Worm (Caenorhabditis elegans): ENCODE data around the gene mbk-1.

Gene mbk-1

DNA sequence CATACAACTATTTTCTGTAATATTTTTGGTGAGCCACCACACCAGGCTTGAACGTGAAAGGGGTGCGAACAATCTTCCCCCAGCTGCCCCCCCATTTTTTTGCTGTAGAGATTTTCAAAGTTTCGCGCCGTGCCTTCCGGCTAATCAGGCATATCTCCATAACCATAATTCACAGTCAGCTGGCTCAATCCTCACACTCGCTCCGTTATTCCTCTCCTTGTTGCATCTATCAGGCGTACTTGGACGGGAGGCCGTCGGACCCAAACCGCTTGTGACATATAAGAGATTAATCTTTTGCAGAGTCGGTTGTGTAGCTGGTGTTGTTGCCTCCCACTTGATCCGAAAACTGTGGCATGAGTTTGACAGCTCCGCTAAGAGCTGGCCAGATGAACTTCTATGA lies 51.1 kb downstream of the mbk-1 start, which contains the start of gene unc-3:
Gene unc-3, plus strand, starts transcription at position 301 of the 400 bp plus-strand sequence.
- TF ChIP-seq unc-3 (GFP tag; conservative IDR thresholded peaks at IDR 0.05): no peak
- no peak for TF ChIP-seq unc-3 (tag; optimal IDR thresholded peaks at IDR 0.05)
- TF ChIP-seq lin-11 (tag; optimal IDR thresholded peaks at IDR 0.05): no peak
- no peak for TF ChIP-seq odd-2 (tag; optimal IDR thresholded peaks at IDR 0.05)
- TF ChIP-seq pag-3 (tag; optimal IDR thresholded peaks at IDR 0.05; ENCODE audit: borderline replicate concordance): no peak
- no peak for TF ChIP-seq nhr-11 (tag; optimal IDR thresholded peaks at IDR 0.05)
- no peak for TF ChIP-seq eyg-1 (tag; optimal IDR thresholded peaks at IDR 0.05)
- no peak for TF ChIP-seq ets-4 (tag; optimal IDR thresholded peaks at IDR 0.05)
- no peak for TF ChIP-seq syd-9 (tag; optimal IDR thresholded peaks at IDR 0.05)
- no peak for TF ChIP-seq pax-1 (tag; optimal IDR thresholded peaks at IDR 0.05)
- TF ChIP-seq madf-2 (tag; optimal IDR thresholded peaks at IDR 0.05): no peak

DNA sequence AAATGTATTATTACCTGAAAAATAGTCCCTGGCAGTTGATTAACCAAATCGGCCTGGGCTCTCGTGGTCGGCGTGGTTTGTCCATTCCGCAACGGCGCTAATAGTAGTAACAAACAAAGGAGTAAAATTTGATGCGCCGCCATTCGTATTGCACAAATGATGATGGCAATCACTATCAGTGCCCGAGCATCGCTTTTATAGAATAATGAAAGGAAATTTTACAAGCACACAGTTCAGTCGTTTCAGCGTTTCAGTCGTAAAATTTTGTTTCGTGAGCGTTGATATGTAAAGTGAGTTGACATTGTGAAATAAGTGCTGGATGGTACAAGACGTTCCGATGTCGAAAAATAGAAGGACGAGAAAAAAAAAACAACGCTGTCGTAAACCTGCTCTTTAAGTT lies 52.7 kb downstream of the mbk-1 start, which contains the start of gene Y16B4A.2:
Gene Y16B4A.2, minus strand, starts transcription at position 170 of the 400 bp plus-strand sequence.
- TF ChIP-seq nhr-11 (tag; optimal IDR thresholded peaks at IDR 0.05) (no peak), nfya-1 (tag; optimal IDR thresholded peaks at IDR 0.05) (no peak), elt-2 (tag; optimal IDR thresholded peaks at IDR 0.05) (no peak), T23F11.4 (GFP tag; optimal IDR thresholded peaks at IDR 0.05) (no peak), ceh-48 (tag; optimal IDR thresholded peaks at IDR 0.05) (no peak), che-1 (tag; optimal IDR thresholded peaks at IDR 0.05) (no peak), unc-3 (GFP tag; conservative IDR thresholded peaks at IDR 0.05) (no peak), unc-3 (tag; optimal IDR thresholded peaks at IDR 0.05) (no peak)

DNA sequence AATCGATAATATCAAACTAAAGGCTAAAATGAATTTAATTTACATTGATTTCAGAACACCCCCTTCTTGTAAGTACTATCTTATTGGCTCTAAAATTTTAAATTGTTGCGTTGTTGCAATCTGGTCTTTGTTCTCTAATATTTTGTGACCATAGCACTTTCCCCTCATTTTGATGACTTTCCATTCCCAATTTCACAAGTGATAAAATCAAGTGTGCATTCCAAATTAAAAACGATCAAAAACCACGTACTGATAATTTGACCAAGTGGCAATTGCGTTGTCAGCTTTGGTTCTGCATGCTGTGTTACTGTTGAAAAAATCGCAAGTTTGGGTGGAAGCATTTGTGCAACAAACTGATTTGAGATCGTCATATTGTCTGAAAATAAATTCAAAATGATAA lies 54.0 kb downstream of the mbk-1 start:
- TF ChIP-seq ceh-45 (GFP tag; IDR thresholded peaks at IDR 0.05): no peak
- TF ChIP-seq unc-55 (GFP tag; optimal IDR thresholded peaks at IDR 0.05): no peak
- no peak for TF ChIP-seq K02D7.2 (tag; optimal IDR thresholded peaks at IDR 0.05)
- no peak for TF ChIP-seq tbx-7 (tag; optimal IDR thresholded peaks at IDR 0.05)
- no peak for TF ChIP-seq unc-86 (tag; optimal IDR thresholded peaks at IDR 0.05)
- no peak for TF ChIP-seq ceh-6 (GFP tag; optimal IDR thresholded peaks at IDR 0.05)
- no peak for TF ChIP-seq ceh-19 (GFP tag; optimal IDR thresholded peaks at IDR 0.05)
- TF ChIP-seq syd-9 (tag; optimal IDR thresholded peaks at IDR 0.05): no peak
- TF ChIP-seq hlh-8 (tag; optimal IDR thresholded peaks at IDR 0.05): no peak
- no peak for TF ChIP-seq fkh-10 (GFP tag; optimal IDR thresholded peaks at IDR 0.05)
- TF ChIP-seq rnt-1 (tag; optimal IDR thresholded peaks at IDR 0.05): no peak
- no peak for TF ChIP-seq pqm-1 (tag; optimal IDR thresholded peaks at IDR 0.05)
